Worm (Caenorhabditis elegans) whole organism, L4 larva: ENCODE data around the gene map-1.

Experiments used
- D1046.2 ChIP-seq: fragments of 200-800 bp; sonication (Bioruptor generic); IDR thresholded peaks from 2 replicates; pipeline ENCODE4 v1.3.6; 2022; ENCODE audit warnings: missing genetic modification characterization, missing compliant biosample characterization
- F37D6.2 ChIP-seq: sonication (generic microtip); optimal IDR thresholded peaks from 2 replicates; lab custom pipeline; 2016; ENCODE audit warnings: mild to moderate bottlenecking, missing genetic modification characterization, missing compliant biosample characterization
- F44E2.7 ChIP-seq: fragments of 200-800 bp; sonication (Bioruptor generic); IDR thresholded peaks from 2 replicates; pipeline ENCODE4 v2.1.2; 2022; ENCODE audit warnings: missing genetic modification characterization, missing compliant biosample characterization
- Y5F2A.4 ChIP-seq: fragments of 200-800 bp; sonication (Bioruptor generic); optimal IDR thresholded peaks from 2 replicates; lab custom pipeline; 2018; ENCODE audit warnings: mild to moderate bottlenecking, missing genetic modification characterization, missing compliant biosample characterization
- Y75B8A.6 ChIP-seq: fragments of 200-800 bp; sonication (Bioruptor generic); IDR thresholded peaks from 2 replicates; pipeline ENCODE4 v1.3.6; 2022; ENCODE audit warnings: missing genetic modification reagents, missing genetic modification characterization, missing compliant biosample characterization
- aha-1 ChIP-seq: fragments of 150-350 bp; peaks from one replicate; lab custom pipeline; 2014; ENCODE audit warnings: missing biosample characterization, missing genetic modification characterization
- aly-2 ChIP-seq: sonication (generic microtip); optimal IDR thresholded peaks from 2 replicates; lab custom pipeline; 2018; ENCODE audit warnings: missing biosample characterization, missing genetic modification characterization
- ama-1 ChIP-seq: fragments of 150-350 bp; optimal IDR thresholded peaks from 2 replicates; lab custom pipeline; 2014; ENCODE audit warnings: inconsistent platforms, mixed read lengths
- ceh-28 ChIP-seq: fragments of 150-350 bp; optimal IDR thresholded peaks from 2 replicates; lab custom pipeline; 2014; ENCODE audit warnings: missing biosample characterization, missing genetic modification reagents, missing genetic modification characterization
- ceh-32 ChIP-seq: sonication (generic microtip); optimal IDR thresholded peaks from 2 replicates; lab custom pipeline; 2016; ENCODE audit warnings: mild to moderate bottlenecking, missing genetic modification characterization, missing compliant biosample characterization; ENCODE audit not compliant: poor library complexity
- ceh-62 ChIP-seq: sonication (generic microtip); optimal IDR thresholded peaks from 2 replicates; lab custom pipeline; 2017; ENCODE audit warnings: missing biosample characterization, missing genetic modification characterization
- ces-1 ChIP-seq: fragments of 150-350 bp; sonication (generic microtip); optimal IDR thresholded peaks from 4 replicates; lab custom pipeline; 2014; ENCODE audit warnings: missing biosample characterization, missing genetic modification reagents, missing genetic modification characterization
- cey-2 ChIP-seq: sonication (generic microtip); optimal IDR thresholded peaks from 3 replicates; lab custom pipeline; 2017; ENCODE audit warnings: missing genetic modification characterization, mild to moderate bottlenecking, missing compliant biosample characterization, antibody characterized with exemption, borderline replicate concordance; ENCODE audit not compliant: insufficient read depth
- ctbp-1 ChIP-seq: fragments of 200-800 bp; sonication (Bioruptor generic); IDR thresholded peaks from 2 replicates; pipeline ENCODE4 v1.3.6; 2022; ENCODE audit warnings: missing genetic modification reagents, missing genetic modification characterization, missing compliant biosample characterization
- daf-19 ChIP-seq: fragments of 200-800 bp; sonication (Bioruptor generic); conservative IDR thresholded peaks from 2 replicates; pipeline ENCODE4 v1.3.6; 2022; ENCODE audit warnings: missing genetic modification characterization, missing compliant biosample characterization
- dmd-6 ChIP-seq: fragments of 200-800 bp; sonication (Bioruptor generic); IDR thresholded peaks from 2 replicates; pipeline ENCODE4 v1.3.6; 2022; ENCODE audit warnings: missing genetic modification reagents, missing genetic modification characterization, missing compliant biosample characterization
- dve-1 ChIP-seq: sonication (generic microtip); optimal IDR thresholded peaks from 2 replicates; lab custom pipeline; 2017; ENCODE audit warnings: antibody characterized with exemption, mild to moderate bottlenecking, missing genetic modification characterization, missing compliant biosample characterization; ENCODE audit not compliant: insufficient read depth
- lin-1 ChIP-seq: fragments of 200-800 bp; sonication (Bioruptor generic); IDR thresholded peaks from 2 replicates; pipeline ENCODE4 v1.3.6; 2022; ENCODE audit warnings: missing genetic modification reagents, missing genetic modification characterization, missing compliant biosample characterization
- lin-29 ChIP-seq: fragments of 200-800 bp; sonication (Bioruptor generic); IDR thresholded peaks from 2 replicates; pipeline ENCODE4 v1.3.6; 2022; ENCODE audit warnings: missing genetic modification reagents, missing genetic modification characterization, missing compliant biosample characterization
- lin-38 ChIP-seq: fragments of 200-800 bp; sonication (Bioruptor generic); IDR thresholded peaks from 2 replicates; pipeline ENCODE4 v1.3.6; 2022; ENCODE audit warnings: missing genetic modification reagents, missing genetic modification characterization, missing compliant biosample characterization
- madf-5 ChIP-seq, 2 experiments: fragments of 200-800 bp; sonication (Bioruptor generic); IDR thresholded peaks; 2 replicates each; pipeline ENCODE4 v1.3.6; 2022; ENCODE audit warnings: missing compliant biosample characterization in 2 of 2, missing genetic modification characterization in 2 of 2
- madf-9 ChIP-seq: fragments of 200-800 bp; sonication (Bioruptor generic); conservative IDR thresholded peaks from 2 replicates; pipeline ENCODE4 v1.3.6; 2022; ENCODE audit warnings: missing genetic modification reagents, missing genetic modification characterization, missing compliant biosample characterization
- mep-1 ChIP-seq: fragments of 150-350 bp; sonication (generic microtip); optimal IDR thresholded peaks from 3 replicates; lab custom pipeline; 2014; ENCODE audit warnings: missing biosample characterization, missing genetic modification characterization
- nhr-102 ChIP-seq: sonication (generic microtip); optimal IDR thresholded peaks from 2 replicates; lab custom pipeline; 2016; ENCODE audit warnings: mild to moderate bottlenecking, missing genetic modification characterization, moderate library complexity, missing compliant biosample characterization
- nhr-111 ChIP-seq: fragments of 200-800 bp; sonication (Bioruptor generic); optimal IDR thresholded peaks from 2 replicates; lab custom pipeline; 2018; ENCODE audit warnings: mild to moderate bottlenecking, missing genetic modification characterization, missing compliant biosample characterization
- nhr-237 ChIP-seq: sonication (generic microtip); optimal IDR thresholded peaks from 2 replicates; lab custom pipeline; 2017; ENCODE audit warnings: missing biosample characterization, missing genetic modification characterization
- nhr-28 ChIP-seq: fragments of 150-350 bp; optimal IDR thresholded peaks from 2 replicates; lab custom pipeline; 2014; ENCODE audit warnings: missing biosample characterization, missing genetic modification characterization
- nhr-41 ChIP-seq: fragments of 200-800 bp; sonication (Bioruptor generic); IDR thresholded peaks from 2 replicates; pipeline ENCODE4 v1.3.6; 2022; ENCODE audit warnings: missing genetic modification reagents, missing genetic modification characterization, missing compliant biosample characterization
- nhr-48 ChIP-seq: sonication (generic microtip); optimal IDR thresholded peaks from 2 replicates; lab custom pipeline; 2016; ENCODE audit warnings: mild to moderate bottlenecking, missing genetic modification characterization, missing compliant biosample characterization
- pha-4 ChIP-seq, 2 experiments: fragments of 150-350 bp in 1 of 2; fragments of 200-800 bp in 1 of 2; sonication (Bioruptor generic) in 1 of 2; IDR thresholded peaks in 1 of 2; optimal IDR thresholded peaks in 1 of 2; 2 replicates each; pipeline versions ENCODE4 v1.3.6 to Lab custom; 2014 to 2022; ENCODE audit warnings: missing genetic modification characterization in 2 of 2, missing genetic modification reagents in 2 of 2, missing biosample characterization in 1 of 2, missing compliant biosample characterization in 1 of 2
- pqm-1 ChIP-seq: sonication (generic microtip); optimal IDR thresholded peaks from 2 replicates; lab custom pipeline; 2017; ENCODE audit warnings: missing biosample characterization, missing genetic modification characterization
- sdz-12 ChIP-seq: fragments of 200-800 bp; sonication (Bioruptor generic); optimal IDR thresholded peaks from 2 replicates; lab custom pipeline; 2018; ENCODE audit warnings: mild to moderate bottlenecking, missing genetic modification characterization, missing compliant biosample characterization
- spr-3 ChIP-seq: fragments of 200-800 bp; sonication (Bioruptor generic); optimal IDR thresholded peaks from 2 replicates; lab custom pipeline; 2018; ENCODE audit warnings: mild to moderate bottlenecking, missing genetic modification characterization, missing compliant biosample characterization
- zfp-2 ChIP-seq: sonication (generic microtip); optimal IDR thresholded peaks from 2 replicates; lab custom pipeline; 2016; ENCODE audit warnings: mild to moderate bottlenecking, missing genetic modification characterization, missing compliant biosample characterization

Gene map-1

ce11 chrIV:3719057-3719456 is 32.4 kb upstream of the map-1 start, which contains the start of gene Y37E11AM.3:
Y37E11AM.3 (minus strand) TSS chrIV:3719157.
- TF ChIP-seq lin-29 (no peak), F44E2.7 (GFP tag; lab: Robert Waterston, UW) (no peak), lin-1 (no peak), ceh-32 (tag; lab: Kevin White, UChicago) (no peak), ces-1 (GFP tag; lab: Kevin White, UChicago) (no peak), pha-4 (GFP tag; IDR thresholded peaks at IDR 0.05; lab: Robert Waterston, UW) (no peak), pha-4 (tag; optimal IDR thresholded peaks at IDR 0.05; lab: Kevin White, UChicago) (no peak), mep-1 (tag; lab: Kevin White, UChicago) (no peak), lin-38 (GFP tag; lab: Robert Waterston, UW) (no peak), ctbp-1 (GFP tag; lab: Robert Waterston, UW) (no peak), F37D6.2 (no peak), pqm-1 (tag; lab: Kevin White, UChicago) (no peak), nhr-102 (tag; lab: Kevin White, UChicago) (no peak), sdz-12 (GFP tag; lab: Kevin White, UChicago) (no peak), nhr-48 (tag; lab: Kevin White, UChicago) (no peak), ama-1 (lab: Kevin White, UChicago) (no peak)

ce11 chrIV:3710737-3711136 is 24.1 kb upstream of the map-1 start:
- TF ChIP-seq nhr-28 (tag; lab: Kevin White, UChicago) (no peak), F44E2.7 (GFP tag; lab: Robert Waterston, UW) (no peak), madf-5 (GFP tag; IDR thresholded peaks at IDR 0.05; lab: Robert Waterston, UW) (no peak), cey-2 (tag; lab: Kevin White, UChicago) (no peak), D1046.2 (GFP tag; lab: Robert Waterston, UW) (no peak), dmd-6 (GFP tag; lab: Robert Waterston, UW) (no peak), zfp-2 (tag; lab: Kevin White, UChicago) (no peak), nhr-237 (tag; lab: Kevin White, UChicago) (no peak), Y5F2A.4 (GFP tag; lab: Kevin White, UChicago) (no peak), nhr-41 (no peak), daf-19 (GFP tag; lab: Robert Waterston, UW) (no peak), ceh-28 (tag; lab: Kevin White, UChicago) (no peak)
- TF ChIP-seq, all 104 proteins: peak for 0

- TF ChIP-seq madf-9, result no peak
- TF ChIP-seq aha-1 (tag; lab: Kevin White, UChicago), result peak; percentile 34
These were observed 22.5 kb upstream of the map-1 start, which contains the start of gene Y37E11AL.1 for ce11 chrIV:3709200-3709599. Y37E11AL.1 (plus strand) TSS chrIV:3709500.

ce11 chrIV:3701892-3702291 is 15.2 kb upstream of the map-1 start, which contains the start of gene Y37E11AL.12:
Y37E11AL.12 (minus strand) TSS chrIV:3701992.
- no peak for TF ChIP-seq ceh-62 (tag; lab: Kevin White, UChicago)
- TF ChIP-seq Y75B8A.6 (GFP tag; lab: Robert Waterston, UW), result no peak
- TF ChIP-seq spr-3 (GFP tag; lab: Kevin White, UChicago), result no peak
- no peak for TF ChIP-seq nhr-111 (GFP tag; lab: Kevin White, UChicago)
- no peak for TF ChIP-seq aly-2 (tag; lab: Kevin White, UChicago)
- TF ChIP-seq nhr-28 (tag; lab: Kevin White, UChicago), result no peak
- TF ChIP-seq dve-1 (tag; lab: Kevin White, UChicago), result no peak
